Worm (Caenorhabditis elegans): ENCODE results near the gene sap-140.

sap-140 gene

DNA sequence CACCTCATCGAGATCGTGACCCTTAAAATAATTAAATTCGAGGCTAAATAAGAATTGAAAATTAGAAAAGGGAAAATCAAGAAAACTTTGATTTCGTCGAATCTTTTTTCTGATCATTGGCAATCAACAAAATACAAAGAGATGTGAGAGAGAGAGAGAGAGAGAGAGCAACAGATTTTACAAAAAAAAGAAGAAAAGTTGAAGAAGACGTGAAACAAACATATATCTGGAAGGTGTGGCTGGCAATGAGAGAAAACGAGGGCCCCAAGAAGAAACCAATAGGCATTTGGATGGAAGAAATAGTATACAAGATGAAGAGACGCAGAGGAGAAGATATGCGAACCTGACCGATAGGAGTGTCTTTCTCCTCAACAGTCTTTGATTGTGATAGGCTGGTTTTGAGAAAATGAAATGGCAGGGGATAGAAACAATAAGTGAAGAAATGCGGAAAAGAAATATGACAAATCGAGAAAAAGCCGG lies 10.4 kb upstream of the sap-140 start, which contains the start of gene mup-4:
Gene mup-4, minus strand, starts transcription at position 51 of the 480 bp plus-strand sequence.
- no peak for TF ChIP-seq lin-32 (GFP tag; optimal IDR thresholded peaks at IDR 0.05)
- TF ChIP-seq blmp-1 (tag; optimal IDR thresholded peaks at IDR 0.05): no peak
- TF ChIP-seq ceh-43 (GFP tag; optimal IDR thresholded peaks at IDR 0.05): no peak
- no peak for TF ChIP-seq bed-3 (GFP tag; optimal IDR thresholded peaks at IDR 0.05)
- no peak for TF ChIP-seq nhr-28 (tag; optimal IDR thresholded peaks at IDR 0.05)
- TF ChIP-seq ces-1 (GFP tag; optimal IDR thresholded peaks at IDR 0.05): no peak
- no peak for TF ChIP-seq nhr-237 (tag; optimal IDR thresholded peaks at IDR 0.05)
- TF ChIP-seq hlh-1 (tag; optimal IDR thresholded peaks at IDR 0.05): no peak
- no peak for TF ChIP-seq M03D4.4 (tag; optimal IDR thresholded peaks at IDR 0.05)
- TF ChIP-seq mep-1 (tag; optimal IDR thresholded peaks at IDR 0.05): no peak
- TF ChIP-seq flh-1 (GFP tag; optimal IDR thresholded peaks at IDR 0.05): no peak
- no peak for TF ChIP-seq unc-39 (tag; optimal IDR thresholded peaks at IDR 0.05)
- TF ChIP-seq pha-4 (tag; optimal IDR thresholded peaks at IDR 0.05): no peak
- no peak for TF ChIP-seq nhr-76 (tag; optimal IDR thresholded peaks at IDR 0.05)
- no peak for TF ChIP-seq elt-3 (tag; optimal IDR thresholded peaks at IDR 0.05)

ce11 chrIII:7490061-7490460 lies 9.5 kb upstream of the sap-140 start:
- TF ChIP-seq zip-8 (tag; optimal IDR thresholded peaks at IDR 0.05) (peak; percentile 48), mep-1 (tag; optimal IDR thresholded peaks at IDR 0.05) (no peak)

DNA sequence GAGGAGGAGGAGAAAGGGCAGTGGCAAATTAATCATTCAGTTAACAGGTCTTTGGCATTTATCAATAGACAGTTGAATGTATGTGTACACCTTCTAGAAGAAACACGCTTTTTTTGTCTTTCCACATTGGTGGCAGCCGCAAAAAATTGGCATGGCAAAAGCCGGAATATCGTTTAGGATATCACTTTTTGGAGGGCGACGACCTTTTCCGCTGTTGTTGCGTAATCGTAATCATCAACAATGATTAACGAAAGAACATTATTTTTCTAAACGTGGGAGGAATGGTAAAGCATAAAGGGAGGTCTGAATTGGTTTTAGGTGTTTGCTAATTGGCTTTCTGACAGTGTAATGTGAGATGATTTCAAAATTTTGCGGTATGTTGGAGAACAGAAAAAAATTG lies 7.6 kb upstream of the sap-140 start:
- TF ChIP-seq zip-8 (tag; optimal IDR thresholded peaks at IDR 0.05) (peak; percentile 67), drap-1 (GFP tag; optimal IDR thresholded peaks at IDR 0.05) (no peak)

DNA sequence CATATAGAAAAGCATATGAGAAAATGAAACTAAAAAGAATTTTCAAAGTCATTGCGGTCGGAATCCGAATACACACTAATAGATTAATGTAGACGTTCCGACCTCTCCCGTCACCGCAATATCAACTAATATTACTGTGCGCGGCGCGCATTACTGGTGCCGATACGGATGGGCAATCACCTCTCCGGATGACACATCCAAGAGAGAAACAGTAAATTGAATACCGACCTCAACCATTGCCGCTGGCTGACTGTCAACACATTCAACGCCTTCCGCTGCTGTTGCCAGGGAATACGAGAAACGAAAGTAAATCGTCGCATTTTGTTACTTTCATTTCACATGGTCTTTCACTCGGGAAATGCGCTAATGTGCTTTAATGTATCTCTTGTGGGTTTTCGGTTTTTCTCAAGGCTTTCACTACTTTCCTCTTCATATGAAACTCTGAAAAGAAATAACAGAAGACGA lies 4.7 kb upstream of the sap-140 start:
- TF ChIP-seq ceh-39 (tag; optimal IDR thresholded peaks at IDR 0.05): no peak
- no peak for TF ChIP-seq mab-5 (tag; optimal IDR thresholded peaks at IDR 0.05)
- TF ChIP-seq sem-2 (GFP tag; optimal IDR thresholded peaks at IDR 0.05): no peak
- no peak for TF ChIP-seq snpc-4 (tag; optimal IDR thresholded peaks at IDR 0.05)
- no peak for TF ChIP-seq ceh-43 (GFP tag; optimal IDR thresholded peaks at IDR 0.05)
- TF ChIP-seq lin-32 (GFP tag; optimal IDR thresholded peaks at IDR 0.05): no peak
- no peak for TF ChIP-seq mep-1 (tag; optimal IDR thresholded peaks at IDR 0.05)
- TF ChIP-seq nhr-28 (tag; optimal IDR thresholded peaks at IDR 0.05): no peak
- TF ChIP-seq ceh-83 (GFP tag; optimal IDR thresholded peaks at IDR 0.05): no peak
- no peak for TF ChIP-seq nhr-12 (tag; optimal IDR thresholded peaks at IDR 0.05)
- TF ChIP-seq ham-2 (GFP tag; optimal IDR thresholded peaks at IDR 0.05): peak; percentile 51
- no peak for TF ChIP-seq lsy-2 (tag; optimal IDR thresholded peaks at IDR 0.05)
- peak; percentile 59 for TF ChIP-seq mls-2 (tag; optimal IDR thresholded peaks at IDR 0.05)
- TF ChIP-seq unc-62 (GFP tag; optimal IDR thresholded peaks at IDR 0.05): no peak
- no peak for TF ChIP-seq nhr-2 (tag; optimal IDR thresholded peaks at IDR 0.05)
- TF ChIP-seq cnd-1 (tag; optimal IDR thresholded peaks at IDR 0.05): no peak
- peak; percentile 93 for TF ChIP-seq blmp-1 (tag; optimal IDR thresholded peaks at IDR 0.05)
- TF ChIP-seq lin-13 (tag; optimal IDR thresholded peaks at IDR 0.05): no peak
- TF ChIP-seq elt-3 (tag; optimal IDR thresholded peaks at IDR 0.05): no peak

ce11 chrIII:7495616-7496146 lies 3.9 kb upstream of the sap-140 start:
- TF ChIP-seq nhr-12 (tag; optimal IDR thresholded peaks at IDR 0.05) (no peak), blmp-1 (tag; optimal IDR thresholded peaks at IDR 0.05) (no peak), mep-1 (tag; optimal IDR thresholded peaks at IDR 0.05) (no peak), unc-120 (tag; optimal IDR thresholded peaks at IDR 0.05; ENCODE audit: poor library complexity, severe bottlenecking) (no peak), ceh-83 (GFP tag; optimal IDR thresholded peaks at IDR 0.05) (no peak), zip-8 (tag; optimal IDR thresholded peaks at IDR 0.05) (no peak), unc-62 (GFP tag; optimal IDR thresholded peaks at IDR 0.05) (no peak), elt-3 (tag; optimal IDR thresholded peaks at IDR 0.05) (no peak), lin-13 (tag; optimal IDR thresholded peaks at IDR 0.05) (no peak)

Data from whole organism, mixed stage, embryonic.